Worm (Caenorhabditis elegans) whole organism, L4 larva: ENCODE measurements around the gene nhr-183.

Source experiments
- F37D6.2 ChIP-seq: sonication (generic microtip); optimal IDR thresholded peaks from 2 replicates; lab custom pipeline; 2016; ENCODE audit warnings: mild to moderate bottlenecking, missing genetic modification characterization, missing compliant biosample characterization
- Y5F2A.4 ChIP-seq: fragments of 200-800 bp; sonication (Bioruptor generic); optimal IDR thresholded peaks from 2 replicates; lab custom pipeline; 2018; ENCODE audit warnings: mild to moderate bottlenecking, missing genetic modification characterization, missing compliant biosample characterization
- ZK546.5 ChIP-seq, 2 experiments: sonication (generic microtip); optimal IDR thresholded peaks; 2 replicates each; lab custom pipeline; 2017; ENCODE audit warnings: missing biosample characterization in 2 of 2, missing genetic modification characterization in 2 of 2
- ceh-62 ChIP-seq: sonication (generic microtip); optimal IDR thresholded peaks from 2 replicates; lab custom pipeline; 2017; ENCODE audit warnings: missing biosample characterization, missing genetic modification characterization
- ceh-82 ChIP-seq: sonication (generic microtip); optimal IDR thresholded peaks from 2 replicates; lab custom pipeline; 2017; ENCODE audit warnings: missing biosample characterization, missing genetic modification characterization
- dve-1 ChIP-seq: sonication (generic microtip); optimal IDR thresholded peaks from 2 replicates; lab custom pipeline; 2017; ENCODE audit warnings: antibody characterized with exemption, mild to moderate bottlenecking, missing genetic modification characterization, missing compliant biosample characterization; ENCODE audit not compliant: insufficient read depth
- fkh-10 ChIP-seq: fragments of 150-350 bp; optimal IDR thresholded peaks from 2 replicates; lab custom pipeline; 2014; ENCODE audit warnings: missing biosample characterization, missing genetic modification reagents, missing genetic modification characterization
- jun-1 ChIP-seq: fragments of 150-350 bp; optimal IDR thresholded peaks from 2 replicates; lab custom pipeline; 2014; ENCODE audit warnings: missing biosample characterization, missing genetic modification reagents, missing genetic modification characterization
- lin-13 ChIP-seq: fragments of 150-350 bp; optimal IDR thresholded peaks from 2 replicates; lab custom pipeline; 2014; ENCODE audit warnings: missing biosample characterization, missing genetic modification reagents, missing genetic modification characterization
- lin-39 ChIP-seq: fragments of 150-350 bp; optimal IDR thresholded peaks from 2 replicates; lab custom pipeline; 2014; ENCODE audit warnings: missing biosample characterization, missing genetic modification reagents, missing genetic modification characterization
- nhr-237 ChIP-seq: sonication (generic microtip); optimal IDR thresholded peaks from 2 replicates; lab custom pipeline; 2017; ENCODE audit warnings: missing biosample characterization, missing genetic modification characterization
- pha-4 ChIP-seq, 2 experiments: fragments of 150-350 bp in 1 of 2; fragments of 200-800 bp in 1 of 2; sonication (Bioruptor generic) in 1 of 2; IDR thresholded peaks in 1 of 2; optimal IDR thresholded peaks in 1 of 2; 2 replicates each; pipeline versions ENCODE4 v1.3.6 to Lab custom; 2014 to 2022; ENCODE audit warnings: missing genetic modification characterization in 2 of 2, missing genetic modification reagents in 2 of 2, missing biosample characterization in 1 of 2, missing compliant biosample characterization in 1 of 2
- snpc-4 ChIP-seq: fragments of 150-350 bp; optimal IDR thresholded peaks from 2 replicates; lab custom pipeline; 2014; ENCODE audit warnings: missing biosample characterization, missing genetic modification characterization
- zag-1 ChIP-seq: fragments of 150-350 bp; optimal IDR thresholded peaks from 2 replicates; lab custom pipeline; 2014; ENCODE audit warnings: missing biosample characterization, missing genetic modification characterization

DNA sequence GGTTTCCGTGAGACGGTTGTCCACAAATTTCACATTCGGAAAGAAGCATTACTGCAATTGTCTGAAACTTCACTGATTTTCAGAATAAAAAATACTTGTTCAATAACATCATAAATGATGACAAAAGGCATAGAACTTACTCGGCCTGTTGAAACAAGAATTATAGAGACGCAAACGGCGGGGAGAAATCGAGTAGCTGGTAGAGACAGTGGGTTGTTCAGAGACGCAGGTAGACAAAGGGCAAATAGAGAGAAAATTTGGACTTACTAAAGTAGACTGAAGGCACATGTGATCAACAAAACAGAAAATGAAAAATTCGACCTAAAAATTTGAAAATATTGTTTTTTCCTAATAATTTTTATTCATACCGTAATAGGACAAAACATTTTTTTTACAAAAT, 4.7 kb downstream of the nhr-183 start, which contains the start of gene nhr-182:
- no peak for TF ChIP-seq F37D6.2
- TF ChIP-seq lin-39 (tag; lab: Kevin White, UChicago) = no peak
- no peak for TF ChIP-seq jun-1 (tag; lab: Kevin White, UChicago)
- no peak for TF ChIP-seq nhr-237
- TF ChIP-seq pha-4 (GFP tag; IDR thresholded peaks at IDR 0.05; lab: Robert Waterston, UW) = no peak
- TF ChIP-seq pha-4 (tag; optimal IDR thresholded peaks at IDR 0.05; lab: Kevin White, UChicago) = no peak
- no peak for TF ChIP-seq ceh-82 (tag; lab: Kevin White, UChicago)
- TF ChIP-seq Y5F2A.4 (GFP tag; lab: Kevin White, UChicago) = no peak
- no peak for TF ChIP-seq zag-1
- TF ChIP-seq ceh-62 (tag; lab: Kevin White, UChicago) = no peak
- TF ChIP-seq lin-13 (GFP tag; lab: Kevin White, UChicago) = no peak
- TF ChIP-seq ZK546.5 (tag; optimal IDR thresholded peaks at IDR 0.05; lab: Kevin White, UChicago) = no peak
- TF ChIP-seq snpc-4 (tag; lab: Kevin White, UChicago) = no peak
- TF ChIP-seq dve-1 (tag; lab: Kevin White, UChicago) = peak; percentile 53
- no peak for TF ChIP-seq fkh-10 (GFP tag; lab: Kevin White, UChicago)
